Worm (Caenorhabditis elegans): ENCODE results near the gene cyp-37A1.

- TF ChIP-seq dao-5 (tag; optimal IDR thresholded peaks at IDR 0.05) (no peak), him-1 (tag; optimal IDR thresholded peaks at IDR 0.05) (peak; percentile 83), W03F9.2 (tag; optimal IDR thresholded peaks at IDR 0.05) (peak; percentile 33)
Measured at ce11 chrII:14044199-14044598, 27.4 kb upstream of the cyp-37A1 start.
